Worm (Caenorhabditis elegans): ENCODE results near the gene C38C10.3.
"Not testable (repeated sequence)": the region's sequence is repeated elsewhere in the genome, so short reads cannot be mapped to it uniquely, and the experiment has no call there.

ce11 chrIII:9420231-9420630, 34.8 kb upstream of the C38C10.3 start, which contains the start of gene T26G10.4:
- TF ChIP-seq dpl-1 (GFP tag; optimal IDR thresholded peaks at IDR 0.05); ama-1 (optimal IDR thresholded peaks at IDR 0.05); ama-1 (GFP tag; optimal IDR thresholded peaks at IDR 0.05); hsf-1 (GFP tag; IDR thresholded peaks at IDR 0.05); ZK185.1 (tag; optimal IDR thresholded peaks at IDR 0.05; ENCODE audit: poor library complexity, severe bottlenecking); attf-6 (GFP tag; IDR thresholded peaks at IDR 0.05); lsl-1 (GFP tag; optimal IDR thresholded peaks at IDR 0.05); dpff-1 (tag; optimal IDR thresholded peaks at IDR 0.05); let-526 (GFP tag; IDR thresholded peaks at IDR 0.05): not testable (repeated sequence)

Measured in whole organism, young adult.